Fruit fly (Drosophila melanogaster) whole organism, embryonic: Measurements from ENCODE around the gene CG15408.

Experiments used
- C15 ChIP-seq: fragments of 200-800 bp; sonication (Bioruptor generic); IDR thresholded peaks from 3 replicates; pipeline ENCODE4 v1.3.6; 2022; ENCODE audit warnings: missing biosample characterization, missing genetic modification characterization
- CG11093 ChIP-seq: fragments of 200-800 bp; sonication (Bioruptor generic); IDR thresholded peaks from 3 replicates; pipeline ENCODE4 v1.3.6; 2022; ENCODE audit warnings: missing biosample characterization, missing genetic modification characterization
- CG12071 ChIP-seq: fragments of 200-800 bp; sonication (Bioruptor generic); optimal IDR thresholded peaks from 3 replicates; lab custom pipeline; 2018; ENCODE audit warnings: missing biosample characterization, mild to moderate bottlenecking, missing genetic modification characterization
- CG12104 ChIP-seq: fragments of 200-800 bp; sonication (Bioruptor generic); optimal IDR thresholded peaks from 3 replicates; lab custom pipeline; 2016; ENCODE audit warnings: missing biosample characterization, missing genetic modification characterization
- CG13123 ChIP-seq: fragments of 200-800 bp; sonication (Bioruptor generic); optimal IDR thresholded peaks from 2 replicates; lab custom pipeline; 2016; ENCODE audit warnings: missing biosample characterization, missing genetic modification characterization
- CG13424 ChIP-seq: fragments of 200-800 bp; sonication (Bioruptor generic); optimal IDR thresholded peaks from 2 replicates; lab custom pipeline; 2019; ENCODE audit warnings: missing biosample characterization, mild to moderate bottlenecking, missing genetic modification characterization, moderate library complexity
- CG13894 ChIP-seq: fragments of 200-800 bp; sonication (Bioruptor generic); optimal IDR thresholded peaks from 3 replicates; lab custom pipeline; 2018; ENCODE audit warnings: missing biosample characterization, mild to moderate bottlenecking, missing genetic modification characterization, moderate library complexity
- CG1603 ChIP-seq: fragments of 200-800 bp; sonication (Bioruptor generic); optimal IDR thresholded peaks from 2 replicates; lab custom pipeline; 2019; ENCODE audit warnings: missing biosample characterization, mild to moderate bottlenecking, missing genetic modification characterization, moderate library complexity
- CG16779 ChIP-seq: fragments of 200-800 bp; sonication (Bioruptor generic); IDR thresholded peaks from 2 replicates; pipeline ENCODE4 v1.3.6; 2022; ENCODE audit warnings: missing biosample characterization, missing genetic modification characterization
- CG18011 ChIP-seq: fragments of 200-800 bp; sonication (Bioruptor generic); optimal IDR thresholded peaks from 2 replicates; lab custom pipeline; 2017; ENCODE audit warnings: missing biosample characterization, missing genetic modification characterization, mild to moderate bottlenecking, moderate library complexity, missing genotype
- CG2120 ChIP-seq: fragments of 200-800 bp; sonication (Bioruptor generic); optimal IDR thresholded peaks from 3 replicates; lab custom pipeline; 2016; ENCODE audit warnings: missing biosample characterization, missing genetic modification characterization
- CG2678 ChIP-seq: fragments of 200-800 bp; sonication (Bioruptor generic); optimal IDR thresholded peaks from 3 replicates; lab custom pipeline; 2019; ENCODE audit warnings: missing biosample characterization, mild to moderate bottlenecking, missing genetic modification characterization, moderate library complexity
- CG32532 ChIP-seq: fragments of 200-800 bp; sonication (Bioruptor generic); IDR thresholded peaks from 2 replicates; pipeline ENCODE4 v1.3.6; 2022; ENCODE audit warnings: missing biosample characterization, missing genetic modification characterization
- CG3847 ChIP-seq: fragments of 200-800 bp; sonication (Bioruptor generic); IDR thresholded peaks from 2 replicates; pipeline ENCODE4 v1.3.6; 2022; ENCODE audit warnings: missing biosample characterization, missing genetic modification characterization
- CG3995 ChIP-seq: fragments of 200-800 bp; sonication (Bioruptor generic); optimal IDR thresholded peaks from 3 replicates; lab custom pipeline; 2016; ENCODE audit warnings: missing biosample characterization, missing genetic modification characterization
- CG4424 ChIP-seq: fragments of 200-800 bp; sonication (Bioruptor generic); optimal IDR thresholded peaks from 3 replicates; lab custom pipeline; 2016; ENCODE audit warnings: missing biosample characterization, missing genetic modification characterization
- CG4854 ChIP-seq: fragments of 200-800 bp; sonication (Bioruptor generic); optimal IDR thresholded peaks from 2 replicates; lab custom pipeline; 2016; ENCODE audit warnings: missing biosample characterization, missing genetic modification characterization, inconsistent platforms
- CG6175 ChIP-seq: fragments of 200-800 bp; sonication (Bioruptor generic); IDR thresholded peaks from 3 replicates; pipeline ENCODE4 v1.3.6; 2022; ENCODE audit warnings: missing biosample characterization, missing genetic modification characterization
- CG7271 ChIP-seq: fragments of 200-800 bp; sonication (Bioruptor generic); optimal IDR thresholded peaks from 2 replicates; lab custom pipeline; 2018; ENCODE audit warnings: missing biosample characterization, mild to moderate bottlenecking, missing genetic modification characterization, moderate library complexity
- CG7745 ChIP-seq: fragments of 200-800 bp; sonication (Bioruptor generic); optimal IDR thresholded peaks from 2 replicates; lab custom pipeline; 2018; ENCODE audit warnings: missing biosample characterization, mild to moderate bottlenecking, missing genetic modification characterization, moderate library complexity
- CG8359 ChIP-seq: fragments of 200-800 bp; sonication (Bioruptor generic); optimal IDR thresholded peaks from 2 replicates; lab custom pipeline; 2017; ENCODE audit warnings: missing biosample characterization, mild to moderate bottlenecking, missing genetic modification characterization, borderline replicate concordance
- CG8478 ChIP-seq: fragments of >200 bp; optimal IDR thresholded peaks from 2 replicates; lab custom pipeline; 2018
- CHES-1-like ChIP-seq: fragments of 200-800 bp; sonication (Bioruptor generic); optimal IDR thresholded peaks from 2 replicates; lab custom pipeline; 2016; ENCODE audit warnings: missing biosample characterization, missing genetic modification characterization
- Camta ChIP-seq: fragments of 200-800 bp; sonication (Bioruptor generic); optimal IDR thresholded peaks from 2 replicates; lab custom pipeline; 2016; ENCODE audit warnings: missing biosample characterization, missing genetic modification characterization
- Deaf1 ChIP-seq: fragments of 200-800 bp; optimal IDR thresholded peaks from 3 replicates; lab custom pipeline; 2019; ENCODE audit warnings: missing biosample characterization, mild to moderate bottlenecking, missing genetic modification characterization, moderate library complexity
- ERR ChIP-seq: fragments of 200-800 bp; sonication (Bioruptor generic); optimal IDR thresholded peaks from 2 replicates; lab custom pipeline; 2016; ENCODE audit warnings: missing biosample characterization, missing genetic modification characterization
- Jarid2 ChIP-seq: fragments of 200-800 bp; sonication (Bioruptor generic); optimal IDR thresholded peaks from 3 replicates; lab custom pipeline; 2017; ENCODE audit warnings: mild to moderate bottlenecking, missing biosample characterization, missing genetic modification reagents, missing genetic modification characterization
- Stat92E ChIP-seq, 3 experiments: fragments of >200 bp in 2 of 3; fragments of 200-800 bp in 1 of 3; sonication (Bioruptor generic) in 1 of 3; optimal IDR thresholded peaks; 2 replicates each; lab custom pipeline; 2017 to 2019; ENCODE audit warnings: missing biosample characterization in 3 of 3, missing genetic modification characterization in 3 of 3, mild to moderate bottlenecking in 1 of 3, moderate library complexity in 1 of 3
- ac ChIP-seq: fragments of 200-800 bp; sonication (Bioruptor generic); optimal IDR thresholded peaks from 3 replicates; lab custom pipeline; 2017; ENCODE audit warnings: missing biosample characterization, mild to moderate bottlenecking, missing genetic modification characterization
- ash1 ChIP-seq: fragments of 200-800 bp; sonication (Bioruptor generic); optimal IDR thresholded peaks from 2 replicates; lab custom pipeline; 2018; ENCODE audit warnings: missing biosample characterization, mild to moderate bottlenecking, missing genetic modification characterization
- ato ChIP-seq: fragments of 200-800 bp; sonication (Bioruptor generic); IDR thresholded peaks from 2 replicates; pipeline ENCODE4 v1.3.6; 2022; ENCODE audit warnings: missing biosample characterization, missing genetic modification characterization; ENCODE audit not compliant: partially characterized antibody
- bbx ChIP-seq: fragments of 200-800 bp; sonication (Bioruptor generic); IDR thresholded peaks from 2 replicates; pipeline ENCODE4 v1.3.6; 2022; ENCODE audit warnings: missing biosample characterization, missing genetic modification characterization; ENCODE audit not compliant: partially characterized antibody
- bowl ChIP-seq: fragments of 200-800 bp; sonication (Bioruptor generic); IDR thresholded peaks from 2 replicates; pipeline ENCODE4 v1.3.6; 2022; ENCODE audit warnings: missing biosample characterization, missing genetic modification characterization
- chinmo ChIP-seq: fragments of 200-800 bp; sonication (Bioruptor generic); IDR thresholded peaks from 4 replicates; pipeline ENCODE4 v1.3.6; 2022; ENCODE audit warnings: missing biosample characterization, missing genetic modification characterization; ENCODE audit not compliant: partially characterized antibody
- ci ChIP-seq: fragments of 200-800 bp; sonication (Bioruptor generic); IDR thresholded peaks from 3 replicates; pipeline ENCODE4 v1.3.6; 2022; ENCODE audit warnings: missing biosample characterization, missing genetic modification characterization
- ewg ChIP-seq: fragments of 200-800 bp; sonication (Bioruptor generic); optimal IDR thresholded peaks from 3 replicates; lab custom pipeline; 2017; ENCODE audit warnings: mild to moderate bottlenecking, missing biosample characterization, missing genetic modification reagents, missing genetic modification characterization
- inv ChIP-seq: fragments of 200-800 bp; sonication (Bioruptor generic); IDR thresholded peaks from 2 replicates; pipeline ENCODE4 v1.3.6; 2022; ENCODE audit warnings: missing biosample characterization, missing genetic modification characterization; ENCODE audit not compliant: partially characterized antibody
- klu ChIP-seq: fragments of 200-800 bp; sonication (Bioruptor generic); IDR thresholded peaks from 2 replicates; pipeline ENCODE4 v1.3.6; 2022; ENCODE audit warnings: missing biosample characterization, missing genetic modification characterization
- kni ChIP-seq: fragments of 200-800 bp; sonication (Bioruptor generic); optimal IDR thresholded peaks from 3 replicates; lab custom pipeline; 2017; ENCODE audit warnings: mild to moderate bottlenecking, missing biosample characterization, missing genetic modification reagents, missing genetic modification characterization
- lmd ChIP-seq: fragments of 200-800 bp; sonication (Bioruptor generic); IDR thresholded peaks from 2 replicates; pipeline ENCODE4 v1.3.6; 2022; ENCODE audit warnings: missing biosample characterization, missing genetic modification characterization
- nom ChIP-seq: fragments of 200-800 bp; sonication (Bioruptor generic); optimal IDR thresholded peaks from 2 replicates; lab custom pipeline; 2017; ENCODE audit warnings: missing biosample characterization, missing genetic modification characterization, mild to moderate bottlenecking, moderate library complexity, missing genetic modification reagents
- pb ChIP-seq: fragments of 200-800 bp; sonication (Bioruptor generic); optimal IDR thresholded peaks from 3 replicates; lab custom pipeline; 2016; ENCODE audit warnings: missing biosample characterization, missing genetic modification characterization
- prd ChIP-seq, 3 experiments: fragments of >200 bp in 2 of 3; fragments of 200-800 bp in 1 of 3; sonication (Bioruptor generic) in 1 of 3; optimal IDR thresholded peaks in 2 of 3; IDR thresholded peaks in 1 of 3; 2 replicates in 2 of 3; 3 replicates in 1 of 3; pipeline versions ENCODE4 v1.3.6 to Lab custom; 2017 to 2022; ENCODE audit warnings: missing biosample characterization in 1 of 3, missing genetic modification characterization in 1 of 3
- psq ChIP-seq: fragments of 200-800 bp; sonication (Bioruptor generic); optimal IDR thresholded peaks from 2 replicates; lab custom pipeline; 2017; ENCODE audit warnings: missing biosample characterization, missing genetic modification characterization
- sr ChIP-seq: fragments of 200-800 bp; sonication (Bioruptor generic); IDR thresholded peaks from 3 replicates; pipeline ENCODE4 v1.3.6; 2022; ENCODE audit warnings: missing biosample characterization, missing genetic modification characterization
- ttk ChIP-seq: fragments of 200-800 bp; sonication (Bioruptor generic); IDR thresholded peaks from 2 replicates; pipeline ENCODE4 v2.1.2; 2022; ENCODE audit warnings: missing biosample characterization, missing genetic modification characterization
- wor ChIP-seq: fragments of 200-800 bp; sonication (Bioruptor generic); IDR thresholded peaks from 2 replicates; pipeline ENCODE4 v1.3.6; 2022; ENCODE audit warnings: missing biosample characterization, missing genetic modification characterization

Gene CG15408

DNA sequence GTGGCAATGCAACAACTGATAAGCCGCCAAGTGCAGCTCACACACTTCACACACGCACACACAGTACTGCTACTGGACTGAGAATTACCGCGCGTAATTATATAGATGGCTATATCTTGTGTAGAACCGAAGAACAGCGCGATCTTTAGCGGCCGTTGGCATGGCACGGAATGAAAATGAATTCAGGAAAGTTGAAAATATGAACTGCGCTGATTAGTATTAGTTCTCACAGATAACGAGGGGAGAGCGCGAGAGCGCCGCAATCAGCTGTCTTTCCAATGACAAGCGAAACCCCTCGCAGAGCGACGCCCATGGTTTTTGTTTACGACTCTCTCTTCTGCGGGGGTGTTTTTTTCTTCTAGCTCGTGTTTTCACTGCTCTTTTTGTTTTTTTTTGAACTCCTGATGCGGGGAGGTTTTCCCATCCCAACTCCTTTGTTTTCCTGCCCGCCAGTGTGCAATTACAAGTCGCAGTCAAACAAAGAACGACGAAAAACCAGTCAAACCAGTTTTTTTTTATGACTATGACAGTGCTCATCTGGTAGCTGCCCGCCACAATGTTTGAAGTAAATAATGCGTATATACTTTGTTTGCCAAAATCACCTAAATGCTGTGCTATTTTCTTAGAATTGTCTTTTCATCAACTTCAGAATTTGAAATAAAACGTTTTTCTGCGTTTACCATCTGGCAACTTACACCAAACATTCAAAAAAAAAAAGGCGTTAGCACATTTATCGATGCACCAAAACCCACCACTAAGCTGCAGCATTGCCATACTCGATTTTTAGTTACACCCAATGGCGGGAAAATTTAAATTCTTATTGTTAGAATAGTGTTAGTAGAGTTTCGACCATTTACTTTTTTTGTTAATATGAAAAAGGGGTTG lies 29.4 kb upstream of the CG15408 start, which contains the start of gene CG9663:
CG9663 (minus strand) TSS at position 173 of the 885 bp plus-strand sequence.
- TF ChIP-seq CG2678 = peak; percentile 2
- TF ChIP-seq CG8359 (GFP tag; lab: Kevin White, UChicago) = no peak
- TF ChIP-seq nom (GFP tag; lab: Kevin White, UChicago) = peak; percentile 94
- TF ChIP-seq Camta (GFP tag; lab: Kevin White, UChicago) = no peak
- no peak for TF ChIP-seq CG12104 (GFP tag; lab: Kevin White, UChicago)
- no peak for TF ChIP-seq CG8478 (lab: Kevin White, UChicago)
- TF ChIP-seq CG18011 = no peak
- no peak for TF ChIP-seq CG3995 (GFP tag; lab: Kevin White, UChicago)
- TF ChIP-seq CG2120 (GFP tag; lab: Kevin White, UChicago) = peak; percentile 34
- no peak for TF ChIP-seq C15
- TF ChIP-seq CG11093 (GFP tag; lab: Robert Waterston, UW) = no peak
- TF ChIP-seq klu = no peak; the same call in 1 of the 2 replicates
- TF ChIP-seq prd (optimal IDR thresholded peaks at IDR 0.05; lab: Kevin White, UChicago) = no peak
- 0 out of 3 replicates have a peak, but pooled peaks have one; percentile 9 for TF ChIP-seq prd (GFP tag; IDR thresholded peaks at IDR 0.05; lab: Robert Waterston, UW)
- TF ChIP-seq Jarid2 = peak; percentile 82
- TF ChIP-seq CG1603 (tag; lab: Kevin White, UChicago) = peak; percentile 57
- peak; percentile 3 for TF ChIP-seq Deaf1 (tag; lab: Kevin White, UChicago)
- no peak for TF ChIP-seq ewg (GFP tag; lab: Kevin White, UChicago)
- no peak for TF ChIP-seq CG7271
- no peak for TF ChIP-seq ac (GFP tag; lab: Kevin White, UChicago)
- TF ChIP-seq CG16779 = no peak
- peak; percentile 40; the same call in 1 of the 2 replicates for TF ChIP-seq bowl (GFP tag; lab: Robert Waterston, UW)
- peak; percentile 29 for TF ChIP-seq pb (GFP tag; lab: Kevin White, UChicago)
- peak; percentile 92 for TF ChIP-seq sr (GFP tag; lab: Robert Waterston, UW)
- peak; percentile 55 for TF ChIP-seq ttk (GFP tag; lab: Robert Waterston, UW)
- TF ChIP-seq lmd (GFP tag; lab: Robert Waterston, UW) = peak; percentile 31; the same call in 1 of the 2 replicates
- TF ChIP-seq CG13123 (GFP tag; lab: Kevin White, UChicago) = no peak
- TF ChIP-seq ash1 (GFP tag; lab: Kevin White, UChicago) = peak; percentile 13
- TF ChIP-seq CG32532 (GFP tag; lab: Robert Waterston, UW) = 0 out of 2 replicates have a peak, but pooled peaks have one; percentile 46
- peak; percentile 39 for TF ChIP-seq CG12071
- peak; percentile 65; the same call in 2 of the 4 replicates for TF ChIP-seq chinmo
- TF ChIP-seq Stat92E (GFP tag; optimal IDR thresholded peaks at IDR 0.05; lab: Kevin White, UChicago) = peak in 1 of 3 experiments; percentile 59
- TF ChIP-seq inv (GFP tag; lab: Robert Waterston, UW) = 0 out of 2 replicates have a peak, but pooled peaks have one; percentile 26
- TF ChIP-seq CG6175 (GFP tag; lab: Robert Waterston, UW) = no peak
- 0 out of 2 replicates have a peak, but pooled peaks have one; percentile 9 for TF ChIP-seq ato (GFP tag; lab: Robert Waterston, UW)
- no peak for TF ChIP-seq CG13424
- TF ChIP-seq CG7745 = peak; percentile 11
- TF ChIP-seq kni (GFP tag; lab: Kevin White, UChicago) = peak; percentile 86
- peak; percentile 45 for TF ChIP-seq CG3847 (GFP tag; lab: Robert Waterston, UW)
- no peak for TF ChIP-seq CG4424 (GFP tag; lab: Kevin White, UChicago)
- peak; percentile 35 for TF ChIP-seq CHES-1-like (GFP tag; lab: Kevin White, UChicago)
- TF ChIP-seq ci (GFP tag; lab: Robert Waterston, UW) = peak; percentile 71; the same call in 2 of the 3 replicates
- TF ChIP-seq wor (GFP tag; lab: Robert Waterston, UW) = no peak
- peak; percentile 19 for TF ChIP-seq ERR (GFP tag; lab: Kevin White, UChicago)
- no peak for TF ChIP-seq psq (GFP tag; lab: Kevin White, UChicago)
- TF ChIP-seq CG4854 (GFP tag; lab: Kevin White, UChicago) = no peak
- TF ChIP-seq CG13894 (tag; lab: Kevin White, UChicago) = peak; percentile 48
- no peak for TF ChIP-seq bbx (GFP tag; lab: Robert Waterston, UW)
